Worm (Caenorhabditis elegans): ENCODE data around the gene Y62H9A.3.

Gene Y62H9A.3

DNA sequence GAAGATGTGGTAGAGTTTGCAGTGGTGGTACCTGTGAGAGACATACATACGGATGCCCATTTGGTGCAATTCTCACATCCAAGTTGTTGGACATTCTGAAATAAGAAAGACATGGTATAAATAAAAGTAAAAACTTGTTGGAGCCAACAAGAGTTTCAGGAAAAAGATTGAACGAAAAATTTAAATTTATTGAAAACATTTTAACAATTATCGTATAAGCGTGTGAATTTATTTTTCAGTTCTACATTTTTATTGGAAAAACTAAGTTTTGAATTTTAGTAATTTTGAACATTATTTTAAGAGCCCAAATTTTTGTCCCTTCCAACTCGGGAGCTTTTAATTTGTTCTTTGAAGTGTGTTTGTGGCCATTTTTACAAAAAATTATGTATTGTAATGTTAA, 24.9 kb downstream of the Y62H9A.3 start, which contains the start of gene F54F7.8:
F54F7.8 (minus strand) TSS at position 101 of the 400 bp plus-strand sequence.
- TF ChIP-seq egl-18 (GFP tag; IDR thresholded peaks at IDR 0.05), result no peak
- TF ChIP-seq aptf-3 (GFP tag; IDR thresholded peaks at IDR 0.05), result no peak
- no peak for TF ChIP-seq ztf-26 (tag; optimal IDR thresholded peaks at IDR 0.05)
- no peak for TF ChIP-seq xnd-1 (tag; optimal IDR thresholded peaks at IDR 0.05)
- TF ChIP-seq cebp-1 (GFP tag; IDR thresholded peaks at IDR 0.05), result no peak
- no peak for TF ChIP-seq cebp-1 (tag; optimal IDR thresholded peaks at IDR 0.05)
- TF ChIP-seq hmg-20 (GFP tag; IDR thresholded peaks at IDR 0.05), result no peak
- no peak for TF ChIP-seq rcor-1 (GFP tag; IDR thresholded peaks at IDR 0.05)
- no peak for TF ChIP-seq F57A8.1 (GFP tag; optimal IDR thresholded peaks at IDR 0.05)
- TF ChIP-seq bed-2 (GFP tag; IDR thresholded peaks at IDR 0.05), result no peak
- TF ChIP-seq cebp-2 (GFP tag; IDR thresholded peaks at IDR 0.05), result no peak
- no peak for TF ChIP-seq somi-1 (GFP tag; optimal IDR thresholded peaks at IDR 0.05)

DNA sequence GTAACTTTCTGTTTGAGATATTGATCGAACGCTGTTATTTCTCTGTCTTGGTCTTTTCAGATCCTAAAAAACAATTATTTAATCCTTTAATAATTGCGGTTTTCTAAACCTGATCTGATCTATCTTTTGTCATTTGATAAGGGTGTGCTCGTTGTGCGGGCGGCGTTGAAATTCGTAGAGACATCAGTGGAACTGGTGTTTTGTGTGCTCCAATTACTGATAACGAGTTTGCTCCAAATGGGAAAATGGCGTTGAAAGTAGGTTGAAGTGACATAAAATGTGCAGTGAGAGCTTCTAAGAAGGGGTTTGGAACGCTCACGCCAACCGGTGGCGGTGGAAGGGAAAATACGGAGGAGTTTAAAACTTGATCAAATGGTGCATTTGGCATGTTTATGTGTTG, 25.3 kb downstream of the Y62H9A.3 start:
- no peak for TF ChIP-seq nhr-27 (tag; optimal IDR thresholded peaks at IDR 0.05)
- peak; percentile 58 for TF ChIP-seq nhr-80 (tag; optimal IDR thresholded peaks at IDR 0.05)

- TF ChIP-seq snpc-4 (GFP tag; optimal IDR thresholded peaks at IDR 0.05) (no peak), snpc-4 (tag; optimal IDR thresholded peaks at IDR 0.05) (no peak), Y67H2A.10 (GFP tag; conservative IDR thresholded peaks at IDR 0.05) (no peak), dpff-1 (tag; optimal IDR thresholded peaks at IDR 0.05) (no peak), somi-1 (GFP tag; optimal IDR thresholded peaks at IDR 0.05) (no peak), snpc-1.1 (tag; optimal IDR thresholded peaks at IDR 0.05; ENCODE audit: insufficient read depth) (no peak), B0035.1 (tag; optimal IDR thresholded peaks at IDR 0.05) (no peak), ccch-3 (GFP tag; optimal IDR thresholded peaks at IDR 0.05) (no peak), Y53G8AR.9 (GFP tag; conservative IDR thresholded peaks at IDR 0.05) (no peak), hlh-26 (GFP tag; conservative IDR thresholded peaks at IDR 0.05) (no peak), cebp-2 (GFP tag; IDR thresholded peaks at IDR 0.05) (no peak), mxl-1 (tag; optimal IDR thresholded peaks at IDR 0.05) (no peak), lir-1 (GFP tag; conservative IDR thresholded peaks at IDR 0.05) (no peak), let-607 (tag; optimal IDR thresholded peaks at IDR 0.05) (no peak), madf-8 (GFP tag; conservative IDR thresholded peaks at IDR 0.05) (no peak), fkh-3 (tag; optimal IDR thresholded peaks at IDR 0.05) (no peak), pha-4 (tag; optimal IDR thresholded peaks at IDR 0.05) (no peak), ceh-100 (GFP tag; IDR thresholded peaks at IDR 0.05) (no peak), madf-10 (tag; optimal IDR thresholded peaks at IDR 0.05) (no peak)
These were observed 27.3 kb downstream of the Y62H9A.3 start, which contains the start of gene xtr-1 for ce11 chrX:11852494-11852893. TSS of gene xtr-1 (plus strand) at chrX:11852794.

ce11 chrX:11850572-11850971, 29.2 kb downstream of the Y62H9A.3 start, which contains the start of gene F54F7.14:
TSS of gene F54F7.14 (plus strand) at chrX:11850872.
- no peak for TF ChIP-seq madf-8 (GFP tag; conservative IDR thresholded peaks at IDR 0.05)
- TF ChIP-seq lsy-27 (tag; optimal IDR thresholded peaks at IDR 0.05; ENCODE audit: borderline replicate concordance, insufficient read depth), result no peak
- no peak for TF ChIP-seq ztf-28 (GFP tag; IDR thresholded peaks at IDR 0.05)
- TF ChIP-seq attf-6 (GFP tag; IDR thresholded peaks at IDR 0.05), result no peak
- no peak for TF ChIP-seq snpc-1.3 (tag; optimal IDR thresholded peaks at IDR 0.05; ENCODE audit: insufficient read depth)

Data from whole organism, young adult.